Fruit fly (Drosophila melanogaster) whole organism, wandering third instar larva: ENCODE results near the gene CG17712.

Experiments
- Abd-B ChIP-seq: fragments of >200 bp; optimal IDR thresholded peaks from 2 replicates; lab custom pipeline; 2017; ENCODE audit warnings: missing biosample characterization, missing genetic modification characterization
- CG9705 ChIP-seq: fragments of 200-800 bp; sonication (Bioruptor generic); optimal IDR thresholded peaks from 2 replicates; lab custom pipeline; 2018; ENCODE audit warnings: missing biosample characterization, mild to moderate bottlenecking, missing genetic modification characterization
- Dfd ChIP-seq: fragments of >200 bp; optimal IDR thresholded peaks from 2 replicates; lab custom pipeline; 2017; ENCODE audit warnings: missing biosample characterization, missing genetic modification characterization
- Dif ChIP-seq: fragments of 200-275, 200-300 bp; sonication (Bioruptor generic); optimal IDR thresholded peaks from 2 replicates; lab custom pipeline; 2018; ENCODE audit warnings: missing biosample characterization, missing genetic modification characterization; ENCODE audit not compliant: partially characterized antibody
- HLH106 ChIP-seq: fragments of 200-800 bp; optimal IDR thresholded peaks from 3 replicates; lab custom pipeline; 2019; ENCODE audit warnings: missing biosample characterization, mild to moderate bottlenecking, missing genetic modification characterization, moderate library complexity
- Hnf4 ChIP-seq: fragments of 200-800 bp; sonication (Bioruptor generic); optimal IDR thresholded peaks from 2 replicates; lab custom pipeline; 2016; ENCODE audit warnings: missing biosample characterization, mild to moderate bottlenecking, missing genetic modification characterization
- Hr78 ChIP-seq: fragments of >200 bp; optimal IDR thresholded peaks from 2 replicates; lab custom pipeline; 2017; ENCODE audit warnings: missing biosample characterization, missing genetic modification characterization
- Hr83 ChIP-seq: fragments of 200-300 bp; sonication (Bioruptor generic); optimal IDR thresholded peaks from 2 replicates; lab custom pipeline; 2016; ENCODE audit warnings: missing biosample characterization, mild to moderate bottlenecking, missing genetic modification characterization, moderate library complexity; ENCODE audit not compliant: poor library complexity, severe bottlenecking
- Jra ChIP-seq: sonication (Bioruptor generic); optimal IDR thresholded peaks from 2 replicates; lab custom pipeline; 2016; ENCODE audit warnings: missing biosample characterization, missing genetic modification characterization
- Mio ChIP-seq: sonication (Bioruptor generic); optimal IDR thresholded peaks from 2 replicates; lab custom pipeline; 2016; ENCODE audit warnings: missing biosample characterization, missing genetic modification characterization
- Myc ChIP-seq: fragments of >200 bp; optimal IDR thresholded peaks from 2 replicates; lab custom pipeline; 2017
- OdsH ChIP-seq: fragments of 200-800 bp; sonication (Bioruptor generic); optimal IDR thresholded peaks from 2 replicates; lab custom pipeline; 2016; ENCODE audit warnings: missing biosample characterization, mild to moderate bottlenecking, missing genetic modification characterization
- Rel ChIP-seq, 2 experiments: fragments of 200-800 bp; sonication (Bioruptor generic) in 1 of 2; optimal IDR thresholded peaks; 2 replicates in 1 of 2; 3 replicates in 1 of 2; lab custom pipeline; 2016 to 2019; ENCODE audit warnings: mild to moderate bottlenecking in 2 of 2, missing biosample characterization in 2 of 2, missing genetic modification characterization in 2 of 2, moderate library complexity in 1 of 2
- Sp1 ChIP-seq: fragments of 200-800 bp; sonication (Bioruptor generic); optimal IDR thresholded peaks from 3 replicates; lab custom pipeline; 2019; ENCODE audit warnings: missing biosample characterization, mild to moderate bottlenecking, missing genetic modification characterization, moderate library complexity
- Vsx2 ChIP-seq: fragments of 200-300, 225-300 bp; sonication (Bioruptor generic); optimal IDR thresholded peaks from 2 replicates; lab custom pipeline; 2018; ENCODE audit warnings: missing biosample characterization, missing genetic modification characterization; ENCODE audit not compliant: partially characterized antibody
- brk ChIP-seq: fragments of 200-800 bp; sonication (Bioruptor generic); optimal IDR thresholded peaks from 2 replicates; lab custom pipeline; 2016; ENCODE audit warnings: missing biosample characterization, mild to moderate bottlenecking, missing genetic modification characterization
- dl ChIP-seq, 2 experiments: fragments of 175-275, 200-275 bp in 1 of 2; fragments of 200-275 bp in 1 of 2; sonication (Bioruptor generic); optimal IDR thresholded peaks; lab custom pipeline; 2018; ENCODE audit warnings: mild to moderate bottlenecking in 2 of 2, missing biosample characterization in 2 of 2, missing genetic modification characterization in 2 of 2, moderate library complexity in 2 of 2; ENCODE audit not compliant: partially characterized antibody in 2 of 2, insufficient read depth in 1 of 2
- dmrt93B ChIP-seq: fragments of 200-800 bp; sonication (Bioruptor generic); optimal IDR thresholded peaks from 2 replicates; lab custom pipeline; 2018; ENCODE audit warnings: missing biosample characterization, mild to moderate bottlenecking, missing genetic modification characterization
- dsf ChIP-seq: sonication (Bioruptor generic); optimal IDR thresholded peaks from 2 replicates; lab custom pipeline; 2016; ENCODE audit warnings: missing biosample characterization, missing genetic modification characterization, borderline replicate concordance
- ey ChIP-seq: fragments of 200-800 bp; sonication (Bioruptor generic); optimal IDR thresholded peaks from 2 replicates; lab custom pipeline; 2016; ENCODE audit warnings: missing biosample characterization, missing genetic modification characterization
- foxo ChIP-seq, 2 experiments: fragments of 200-800 bp; sonication (Bioruptor generic); optimal IDR thresholded peaks; 2 replicates in 1 of 2; 3 replicates in 1 of 2; lab custom pipeline; 2016 to 2017; ENCODE audit warnings: missing biosample characterization in 2 of 2, missing genetic modification characterization in 2 of 2
- fru ChIP-seq: fragments of 200-800 bp; sonication (Bioruptor generic); optimal IDR thresholded peaks from 3 replicates; lab custom pipeline; 2016; ENCODE audit warnings: missing biosample characterization, mild to moderate bottlenecking, missing genetic modification characterization
- h ChIP-seq: fragments of 200-800 bp; sonication (Bioruptor generic); optimal IDR thresholded peaks from 3 replicates; lab custom pipeline; 2016; ENCODE audit warnings: missing biosample characterization, mild to moderate bottlenecking, missing genetic modification characterization
- jim ChIP-seq: fragments of 175-275, 200-325 bp; sonication (Bioruptor generic); optimal IDR thresholded peaks from 2 replicates; lab custom pipeline; 2016; ENCODE audit warnings: missing biosample characterization, mild to moderate bottlenecking, missing genetic modification characterization
- lola ChIP-seq: fragments of >200 bp; optimal IDR thresholded peaks from 2 replicates; lab custom pipeline; 2017; ENCODE audit warnings: missing biosample characterization, missing genetic modification characterization
- psq ChIP-seq: fragments of 200-800 bp; sonication (Bioruptor generic); optimal IDR thresholded peaks from 3 replicates; lab custom pipeline; 2017; ENCODE audit warnings: missing biosample characterization, mild to moderate bottlenecking, missing genetic modification characterization, moderate library complexity
- rgr ChIP-seq: fragments of 200-800 bp; sonication (Bioruptor generic); optimal IDR thresholded peaks from 3 replicates; lab custom pipeline; 2016; ENCODE audit warnings: missing biosample characterization, mild to moderate bottlenecking, missing genetic modification characterization
- sage ChIP-seq: fragments of 200-800 bp; sonication (Bioruptor generic); optimal IDR thresholded peaks from 2 replicates; lab custom pipeline; 2016; ENCODE audit warnings: missing biosample characterization, mild to moderate bottlenecking, missing genetic modification characterization
- sv ChIP-seq: fragments of 200-800 bp; sonication (Bioruptor generic); optimal IDR thresholded peaks from 3 replicates; lab custom pipeline; 2016; ENCODE audit warnings: missing biosample characterization, missing genetic modification characterization
- tai ChIP-seq: sonication (Bioruptor generic); optimal IDR thresholded peaks from 2 replicates; lab custom pipeline; 2016; ENCODE audit warnings: missing biosample characterization, missing genetic modification characterization
- usp ChIP-seq: fragments of >200 bp; optimal IDR thresholded peaks from 2 replicates; lab custom pipeline; 2017; ENCODE audit warnings: missing biosample characterization, missing genetic modification characterization

Gene CG17712

dm6 chr2L:1787929-1788328 lies 36.0 kb upstream of the CG17712 start:
- TF ChIP-seq Myc (no peak), Hr83 (GFP tag; lab: Kevin White, UChicago) (no peak), Abd-B (no peak), usp (GFP tag; lab: Kevin White, UChicago) (no peak), Sp1 (GFP tag; lab: Kevin White, UChicago) (no peak), sv (GFP tag; lab: Kevin White, UChicago) (no peak), tai (GFP tag; lab: Kevin White, UChicago) (no peak), rgr (GFP tag; lab: Kevin White, UChicago) (no peak), Jra (GFP tag; lab: Kevin White, UChicago) (no peak), HLH106 (tag; lab: Kevin White, UChicago) (no peak), Vsx2 (GFP tag; lab: Kevin White, UChicago) (no peak), Hnf4 (GFP tag; lab: Kevin White, UChicago) (no peak), Rel (GFP tag; optimal IDR thresholded peaks at IDR 0.05; lab: Kevin White, UChicago) (no peak), Rel (tag; optimal IDR thresholded peaks at IDR 0.05; lab: Kevin White, UChicago) (no peak), OdsH (GFP tag; lab: Kevin White, UChicago) (no peak), dsf (no peak), sage (GFP tag; lab: Kevin White, UChicago) (no peak), Dfd (no peak), ey (no peak), Dif (no peak), brk (GFP tag; lab: Kevin White, UChicago) (no peak)

- TF ChIP-seq HLH106 (tag; lab: Kevin White, UChicago) (no peak), tai (GFP tag; lab: Kevin White, UChicago) (no peak), lola (no peak), jim (no peak), fru (GFP tag; lab: Kevin White, UChicago) (no peak), brk (GFP tag; lab: Kevin White, UChicago) (no peak), Hr78 (no peak), Hnf4 (GFP tag; lab: Kevin White, UChicago) (no peak), foxo (GFP tag; optimal IDR thresholded peaks at IDR 0.05; lab: Kevin White, UChicago) (no peak), Jra (GFP tag; lab: Kevin White, UChicago) (no peak), dl (GFP tag; optimal IDR thresholded peaks at IDR 0.05; lab: Kevin White, UChicago; ENCODE audit: insufficient read depth in 1 of 2, partially characterized antibody in 2 of 2) (no peak), psq (GFP tag; lab: Kevin White, UChicago) (no peak), CG9705 (GFP tag; lab: Kevin White, UChicago) (no peak), ey (no peak), h (no peak)
Observed at dm6 chr2L:1783762-1784161, 31.8 kb upstream of the CG17712 start, which contains the start of gene Gr22e. Gr22e (plus strand) TSS chr2L:1784062.

- TF ChIP-seq Dif (no peak), usp (GFP tag; lab: Kevin White, UChicago) (no peak), Mio (GFP tag; lab: Kevin White, UChicago) (no peak)
Observed at dm6 chr2L:1758853-1759252, 6.9 kb upstream of the CG17712 start, which contains the start of gene CG17650. CG17650 (minus strand) TSS chr2L:1759093.

- no peak for TF ChIP-seq tai (GFP tag; lab: Kevin White, UChicago)
- TF ChIP-seq Dif = no peak
- no peak for TF ChIP-seq dl (GFP tag; optimal IDR thresholded peaks at IDR 0.05; lab: Kevin White, UChicago; ENCODE audit: insufficient read depth in 1 of 2, partially characterized antibody in 2 of 2)
Observed at dm6 chr2L:1756351-1756750, 4.4 kb upstream of the CG17712 start, which contains the start of gene Gr22f. Gr22f (minus strand) TSS chr2L:1756451.

dm6 chr2L:1748410-1748809 lies 3.5 kb downstream of the CG17712 start:
- TF ChIP-seq Vsx2 (GFP tag; lab: Kevin White, UChicago) = peak; percentile 61
- TF ChIP-seq dmrt93B (GFP tag; lab: Kevin White, UChicago) = no peak
- TF ChIP-seq, all 38 proteins: peak for 1
